Worm (Caenorhabditis elegans) whole organism, young adult: ENCODE data around the gene srh-154.

ENCODE experiments used
- F52B5.7 ChIP-seq: sonication (generic microtip); optimal IDR thresholded peaks from 2 replicates; lab custom pipeline; 2016; ENCODE audit warnings: mild to moderate bottlenecking, missing genetic modification characterization, missing compliant biosample characterization
- Y53F4B.3 ChIP-seq: fragments of 200-800 bp; sonication (Bioruptor generic); IDR thresholded peaks from 2 replicates; pipeline ENCODE4 v1.3.6; 2022; ENCODE audit warnings: missing genetic modification reagents, missing genetic modification characterization, missing compliant biosample characterization
- Y56A3A.18 ChIP-seq: fragments of 200-800 bp; sonication (Bioruptor generic); IDR thresholded peaks from 2 replicates; pipeline ENCODE4 v1.3.6; 2022; ENCODE audit warnings: missing genetic modification reagents, missing genetic modification characterization, missing compliant biosample characterization
- Y67H2A.10 ChIP-seq: fragments of 200-800 bp; sonication (Bioruptor generic); conservative IDR thresholded peaks from 2 replicates; pipeline ENCODE4 v1.3.6; 2022; ENCODE audit warnings: missing genetic modification reagents, missing genetic modification characterization, missing compliant biosample characterization
- Y79H2A.3 ChIP-seq: fragments of 200-800 bp; sonication (Bioruptor generic); conservative IDR thresholded peaks from 2 replicates; pipeline ENCODE4 v1.3.6; 2022; ENCODE audit warnings: missing genetic modification reagents, missing genetic modification characterization, missing compliant biosample characterization
- ama-1 ChIP-seq, 3 experiments: fragments of 150-350 bp in 1 of 3; sonication (generic microtip) in 2 of 3; optimal IDR thresholded peaks; 2 replicates each; lab custom pipeline; 2014 to 2018; ENCODE audit warnings: missing biosample characterization in 2 of 3, missing genetic modification characterization in 2 of 3, missing genetic modification reagents in 2 of 3
- bed-1 ChIP-seq: fragments of 200-800 bp; sonication (Bioruptor generic); IDR thresholded peaks from 2 replicates; pipeline ENCODE4 v1.3.6; 2022; ENCODE audit warnings: missing genetic modification reagents, missing genetic modification characterization, missing compliant biosample characterization
- ceh-27 ChIP-seq: fragments of 200-800 bp; sonication (Bioruptor generic); optimal IDR thresholded peaks from 2 replicates; lab custom pipeline; 2018; ENCODE audit warnings: mild to moderate bottlenecking, missing genetic modification characterization, moderate library complexity, missing compliant biosample characterization
- hmg-1.2 ChIP-seq: fragments of 200-800 bp; sonication (Bioruptor generic); IDR thresholded peaks from 2 replicates; pipeline ENCODE4 v1.3.6; 2022; ENCODE audit warnings: missing genetic modification reagents, missing genetic modification characterization, missing compliant biosample characterization
- madf-8 ChIP-seq: fragments of 200-800 bp; sonication (Bioruptor generic); conservative IDR thresholded peaks from 2 replicates; pipeline ENCODE4 v1.3.6; 2022; ENCODE audit warnings: missing genetic modification reagents, missing genetic modification characterization, missing compliant biosample characterization
- mxl-1 ChIP-seq: sonication (generic microtip); optimal IDR thresholded peaks from 2 replicates; lab custom pipeline; 2016; ENCODE audit warnings: missing genetic modification characterization, missing compliant biosample characterization
- snpc-4 ChIP-seq, 5 experiments: fragments of 150-350 bp in 1 of 5; sonication (generic microtip) in 4 of 5; optimal IDR thresholded peaks; 2 replicates each; lab custom pipeline; 2014 to 2018; ENCODE audit warnings: missing genetic modification characterization in 5 of 5, missing biosample characterization in 3 of 5, antibody characterized with exemption in 2 of 5, mild to moderate bottlenecking in 2 of 5, missing compliant biosample characterization in 2 of 5, missing genotype in 2 of 5, moderate library complexity in 2 of 5, missing genetic modification reagents in 1 of 5
- unc-62 ChIP-seq: fragments of 150-350 bp; optimal IDR thresholded peaks from 2 replicates; lab custom pipeline; 2014; ENCODE audit warnings: missing biosample characterization, missing genetic modification reagents, missing genetic modification characterization
- ztf-28 ChIP-seq: fragments of 200-800 bp; sonication (Bioruptor generic); IDR thresholded peaks from 2 replicates; pipeline ENCODE4 v1.3.6; 2022; ENCODE audit warnings: missing genetic modification reagents, missing genetic modification characterization, missing compliant biosample characterization

DNA sequence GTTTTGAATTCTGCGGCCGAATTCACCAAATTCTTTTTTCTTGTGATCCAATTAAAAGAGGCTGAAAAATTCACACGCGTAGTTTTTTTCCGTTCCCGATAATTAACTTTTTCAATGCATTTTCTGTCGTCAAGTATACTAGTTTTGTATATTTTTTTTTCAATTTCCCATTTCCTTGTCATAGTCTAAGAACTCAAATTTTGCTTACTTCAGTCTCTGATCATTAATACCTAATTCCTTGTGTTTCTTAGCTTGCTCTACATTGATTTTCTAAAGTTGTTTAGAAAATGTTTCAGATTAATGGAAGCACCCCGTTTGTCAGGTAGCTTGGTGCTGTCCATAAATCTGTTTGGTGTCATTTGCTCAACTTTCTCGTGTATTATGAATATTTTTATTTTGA, 8.6 kb upstream of the srh-154 start, which contains the start of gene srbc-27:
- TF ChIP-seq snpc-4 (GFP tag; optimal IDR thresholded peaks at IDR 0.05; lab: Kevin White, UChicago) (no peak), snpc-4 (tag; optimal IDR thresholded peaks at IDR 0.05; lab: Kevin White, UChicago) (no peak), mxl-1 (tag; lab: Kevin White, UChicago) (no peak), bed-1 (no peak), F52B5.7 (no peak), Y79H2A.3 (GFP tag; lab: Robert Waterston, UW) (no peak), ama-1 (optimal IDR thresholded peaks at IDR 0.05; lab: Kevin White, UChicago) (no peak), ama-1 (GFP tag; optimal IDR thresholded peaks at IDR 0.05; lab: Kevin White, UChicago) (no peak), hmg-1.2 (GFP tag; lab: Robert Waterston, UW) (no peak), Y53F4B.3 (no peak), ztf-28 (GFP tag; lab: Robert Waterston, UW) (no peak), madf-8 (GFP tag; lab: Robert Waterston, UW) (no peak), Y56A3A.18 (no peak), ceh-27 (GFP tag; lab: Kevin White, UChicago) (no peak), Y67H2A.10 (GFP tag; lab: Robert Waterston, UW) (no peak), unc-62 (GFP tag; lab: Kevin White, UChicago) (no peak)
